Fruit fly (Drosophila melanogaster) whole organism, embryonic: ENCODE data around the gene NFAT.
A peak's percentile ranks its signal among the peaks of the same experiment; 100 is the strongest.

ENCODE experiments used
- Ada2b ChIP-seq: fragments of 200-800 bp; sonication (Bioruptor generic); IDR thresholded peaks from 2 replicates; pipeline ENCODE4 v1.3.6; 2022; ENCODE audit warnings: missing biosample characterization, missing genetic modification characterization
- Atf-2 ChIP-seq: fragments of 200-800 bp; sonication (Bioruptor generic); optimal IDR thresholded peaks from 2 replicates; lab custom pipeline; 2016; ENCODE audit warnings: missing biosample characterization, missing genetic modification characterization
- CG10462 ChIP-seq: fragments of 200-800 bp; sonication (Bioruptor generic); optimal IDR thresholded peaks from 2 replicates; lab custom pipeline; 2016; ENCODE audit warnings: missing biosample characterization, missing genetic modification characterization
- CG10543 ChIP-seq: fragments of 200-800 bp; sonication (Bioruptor generic); optimal IDR thresholded peaks from 3 replicates; lab custom pipeline; 2017; ENCODE audit warnings: missing biosample characterization, mild to moderate bottlenecking, missing genetic modification characterization, moderate library complexity
- CG11247 ChIP-seq: fragments of 200-800 bp; sonication (Bioruptor generic); IDR thresholded peaks from 2 replicates; pipeline ENCODE4 v1.3.6; 2022; ENCODE audit warnings: missing biosample characterization, missing genetic modification characterization
- CG11695 ChIP-seq: fragments of 200-800 bp; sonication (Bioruptor generic); IDR thresholded peaks from 3 replicates; pipeline ENCODE4 v1.3.6; 2022; ENCODE audit warnings: missing biosample characterization, missing genetic modification characterization
- CG12071 ChIP-seq: fragments of 200-800 bp; sonication (Bioruptor generic); optimal IDR thresholded peaks from 3 replicates; lab custom pipeline; 2018; ENCODE audit warnings: missing biosample characterization, mild to moderate bottlenecking, missing genetic modification characterization
- CG12236 ChIP-seq: fragments of 200-800 bp; sonication (Bioruptor generic); optimal IDR thresholded peaks from 2 replicates; lab custom pipeline; 2016; ENCODE audit warnings: missing biosample characterization, missing genetic modification characterization
- CG12299 ChIP-seq: fragments of 200-800 bp; sonication (Bioruptor generic); optimal IDR thresholded peaks from 2 replicates; lab custom pipeline; 2018; ENCODE audit warnings: missing biosample characterization, mild to moderate bottlenecking, missing genetic modification characterization
- CG12744 ChIP-seq: fragments of 200-800 bp; sonication (Bioruptor generic); optimal IDR thresholded peaks from 2 replicates; lab custom pipeline; 2016; ENCODE audit warnings: missing biosample characterization, missing genetic modification characterization
- CG14050 ChIP-seq: fragments of 200-800 bp; sonication (Bioruptor generic); IDR thresholded peaks from 3 replicates; pipeline ENCODE4 v1.3.6; 2022; ENCODE audit warnings: missing biosample characterization, missing genetic modification characterization
- CG14710 ChIP-seq: fragments of 200-800 bp; sonication (Bioruptor generic); optimal IDR thresholded peaks from 3 replicates; lab custom pipeline; 2019; ENCODE audit warnings: missing biosample characterization, mild to moderate bottlenecking, missing genetic modification characterization, moderate library complexity
- CG15601 ChIP-seq: fragments of 200-800 bp; sonication (Bioruptor generic); optimal IDR thresholded peaks from 3 replicates; lab custom pipeline; 2019; ENCODE audit warnings: missing biosample characterization, mild to moderate bottlenecking, missing genetic modification characterization, moderate library complexity
- CG17359 ChIP-seq: fragments of 200-800 bp; sonication (Bioruptor generic); optimal IDR thresholded peaks from 3 replicates; lab custom pipeline; 2018; ENCODE audit warnings: missing biosample characterization, mild to moderate bottlenecking, missing genetic modification characterization, moderate library complexity
- CG17829 ChIP-seq: fragments of 200-800 bp; optimal IDR thresholded peaks from 2 replicates; lab custom pipeline; 2019; ENCODE audit warnings: missing biosample characterization, mild to moderate bottlenecking, missing genetic modification characterization, moderate library complexity
- CG1832 ChIP-seq: fragments of 200-800 bp; sonication (Bioruptor generic); optimal IDR thresholded peaks from 2 replicates; lab custom pipeline; 2017; ENCODE audit warnings: missing biosample characterization, mild to moderate bottlenecking, missing genetic modification characterization, inconsistent platforms
- CG34224 ChIP-seq: fragments of 200-800 bp; sonication (Bioruptor generic); IDR thresholded peaks from 3 replicates; pipeline ENCODE4 v1.3.6; 2022; ENCODE audit warnings: missing biosample characterization, missing genetic modification characterization; ENCODE audit not compliant: partially characterized antibody
- CG34376 ChIP-seq: fragments of 200-800 bp; sonication (Bioruptor generic); optimal IDR thresholded peaks from 2 replicates; lab custom pipeline; 2018; ENCODE audit warnings: missing biosample characterization, mild to moderate bottlenecking, missing genetic modification characterization
- CG4404 ChIP-seq: fragments of 200-800 bp; sonication (Bioruptor generic); IDR thresholded peaks from 2 replicates; pipeline ENCODE4 v1.3.6; 2022; ENCODE audit warnings: missing biosample characterization, missing genetic modification characterization
- CG6683 ChIP-seq: fragments of 200-800 bp; sonication (Bioruptor generic); optimal IDR thresholded peaks from 2 replicates; lab custom pipeline; 2017; ENCODE audit warnings: missing biosample characterization, mild to moderate bottlenecking, missing genetic modification characterization, missing genetic modification reagents
- CG7357 ChIP-seq: fragments of 200-800 bp; sonication (Bioruptor generic); IDR thresholded peaks from 3 replicates; pipeline ENCODE4 v1.3.6; 2022; ENCODE audit warnings: missing biosample characterization, missing genetic modification characterization
- CG7556 ChIP-seq: fragments of 200-800 bp; sonication (Bioruptor generic); optimal IDR thresholded peaks from 2 replicates; lab custom pipeline; 2017; ENCODE audit warnings: missing biosample characterization, mild to moderate bottlenecking, missing genetic modification characterization
- CG9876 ChIP-seq: fragments of 200-800 bp; sonication (Bioruptor generic); optimal IDR thresholded peaks from 2 replicates; lab custom pipeline; 2016; ENCODE audit warnings: missing biosample characterization, missing genetic modification characterization
- CG9932 ChIP-seq: fragments of 200-800 bp; sonication (Bioruptor generic); IDR thresholded peaks from 2 replicates; pipeline ENCODE4 v1.3.6; 2022; ENCODE audit warnings: missing biosample characterization, missing genetic modification characterization
- Camta ChIP-seq: fragments of 200-800 bp; sonication (Bioruptor generic); optimal IDR thresholded peaks from 2 replicates; lab custom pipeline; 2016; ENCODE audit warnings: missing biosample characterization, missing genetic modification characterization
- Doc2 ChIP-seq: fragments of 200-800 bp; sonication (Bioruptor generic); IDR thresholded peaks from 2 replicates; pipeline ENCODE4 v1.3.6; 2022; ENCODE audit warnings: missing biosample characterization, missing genetic modification characterization
- Fer1 ChIP-seq: fragments of 200-800 bp; sonication (Bioruptor generic); optimal IDR thresholded peaks from 2 replicates; lab custom pipeline; 2017; ENCODE audit warnings: missing biosample characterization, mild to moderate bottlenecking, missing genetic modification characterization
- Hey ChIP-seq: fragments of 200-800 bp; sonication (Bioruptor generic); optimal IDR thresholded peaks from 3 replicates; lab custom pipeline; 2018; ENCODE audit warnings: missing biosample characterization, mild to moderate bottlenecking, missing genetic modification characterization
- Hmr ChIP-seq: fragments of 200-800 bp; sonication (Bioruptor generic); optimal IDR thresholded peaks from 3 replicates; lab custom pipeline; 2017; ENCODE audit warnings: mild to moderate bottlenecking, missing biosample characterization, missing genetic modification reagents, missing genetic modification characterization
- Hr3 ChIP-seq: fragments of 200-800 bp; sonication (Bioruptor generic); optimal IDR thresholded peaks from 3 replicates; lab custom pipeline; 2016; ENCODE audit warnings: missing biosample characterization, missing genetic modification characterization
- Nf-YB ChIP-seq: fragments of 200-800 bp; sonication (Bioruptor generic); optimal IDR thresholded peaks from 3 replicates; lab custom pipeline; 2019; ENCODE audit warnings: missing biosample characterization, mild to moderate bottlenecking, missing genetic modification characterization, moderate library complexity
- Oaz ChIP-seq: fragments of 200-800 bp; sonication (Bioruptor generic); IDR thresholded peaks from 2 replicates; pipeline ENCODE4 v1.3.6; 2022; ENCODE audit warnings: missing biosample characterization, missing genetic modification characterization
- Scr ChIP-seq: fragments of 200-800 bp; sonication (Bioruptor generic); IDR thresholded peaks from 2 replicates; pipeline ENCODE4 v1.3.6; 2022; ENCODE audit warnings: missing biosample characterization, missing genetic modification characterization; ENCODE audit not compliant: partially characterized antibody
- Sin3A ChIP-seq: fragments of >200 bp; optimal IDR thresholded peaks from 2 replicates; lab custom pipeline; 2018
- Tbp ChIP-seq: fragments of >200 bp; optimal IDR thresholded peaks from 2 replicates; lab custom pipeline; 2018; ENCODE audit warnings: missing biosample characterization, missing genetic modification characterization
- cas ChIP-seq: fragments of 200-800 bp; sonication (Bioruptor generic); IDR thresholded peaks from 2 replicates; pipeline ENCODE4 v1.3.6; 2022; ENCODE audit warnings: missing biosample characterization, missing genetic modification characterization
- chn ChIP-seq: fragments of 200-800 bp; sonication (Bioruptor generic); optimal IDR thresholded peaks from 2 replicates; lab custom pipeline; 2016; ENCODE audit warnings: missing biosample characterization, missing genetic modification characterization
- dpn ChIP-seq, 2 experiments: fragments of 200-800 bp; sonication (Bioruptor generic); optimal IDR thresholded peaks; 3 replicates each; lab custom pipeline; 2016; ENCODE audit warnings: missing biosample characterization in 2 of 2, missing genetic modification characterization in 2 of 2
- emc ChIP-seq: fragments of 200-800 bp; sonication (Bioruptor generic); optimal IDR thresholded peaks from 2 replicates; lab custom pipeline; 2016; ENCODE audit warnings: missing biosample characterization, missing genetic modification characterization
- ems ChIP-seq: fragments of 200-800 bp; sonication (Bioruptor generic); optimal IDR thresholded peaks from 3 replicates; lab custom pipeline; 2016; ENCODE audit warnings: missing biosample characterization, missing genetic modification characterization
- grau ChIP-seq: fragments of 200-800 bp; optimal IDR thresholded peaks from 3 replicates; lab custom pipeline; 2019; ENCODE audit warnings: missing biosample characterization, mild to moderate bottlenecking, missing genetic modification characterization, moderate library complexity
- gsb ChIP-seq: fragments of 200-800 bp; sonication (Bioruptor generic); IDR thresholded peaks from 2 replicates; pipeline ENCODE4 v1.3.6; 2022; ENCODE audit warnings: missing biosample characterization, missing genetic modification characterization
- ken ChIP-seq: fragments of 200-800 bp; sonication (Bioruptor generic); IDR thresholded peaks from 3 replicates; pipeline ENCODE4 v1.3.6; 2022; ENCODE audit warnings: missing biosample characterization, missing genetic modification characterization
- org-1 ChIP-seq: fragments of 200-800 bp; sonication (Bioruptor generic); optimal IDR thresholded peaks from 2 replicates; lab custom pipeline; 2017; ENCODE audit warnings: missing biosample characterization, missing genetic modification characterization
- pnt ChIP-seq: fragments of 200-800 bp; sonication (Bioruptor generic); optimal IDR thresholded peaks from 3 replicates; lab custom pipeline; 2016; ENCODE audit warnings: missing biosample characterization, missing genetic modification characterization
- psq ChIP-seq: fragments of 200-800 bp; sonication (Bioruptor generic); optimal IDR thresholded peaks from 2 replicates; lab custom pipeline; 2017; ENCODE audit warnings: missing biosample characterization, missing genetic modification characterization
- pum ChIP-seq: fragments of 200-800 bp; sonication (Bioruptor generic); optimal IDR thresholded peaks from 2 replicates; lab custom pipeline; 2016; ENCODE audit warnings: missing biosample characterization, missing genetic modification characterization
- row ChIP-seq: fragments of 200-800 bp; sonication (Bioruptor generic); IDR thresholded peaks from 3 replicates; pipeline ENCODE4 v1.3.6; 2022; ENCODE audit warnings: missing biosample characterization, missing genetic modification characterization
- sens-2 ChIP-seq: fragments of 200-800 bp; sonication (Bioruptor generic); IDR thresholded peaks from 2 replicates; pipeline ENCODE4 v1.3.6; 2022; ENCODE audit warnings: missing biosample characterization, missing genetic modification characterization
- slou ChIP-seq: fragments of 200-800 bp; sonication (Bioruptor generic); optimal IDR thresholded peaks from 3 replicates; lab custom pipeline; 2016; ENCODE audit warnings: missing biosample characterization, missing genetic modification characterization
- slp2 ChIP-seq: fragments of 200-800 bp; sonication (Bioruptor generic); optimal IDR thresholded peaks from 2 replicates; lab custom pipeline; 2016; ENCODE audit warnings: missing biosample characterization, missing genetic modification characterization

The NFAT gene

dm6 chrX:13616417-13617050 is 8.0 kb upstream of the NFAT start, which contains the start of the genes tth and Tango2 (continued):
- TF ChIP-seq cas (0 out of 2 replicates have a peak, but pooled peaks have one; percentile 47), Tbp (GFP tag; lab: Kevin White, UChicago) (peak; percentile 47), emc (GFP tag; lab: Kevin White, UChicago) (no peak), CG12071 (GFP tag; lab: Kevin White, UChicago) (no peak), CG10543 (peak; percentile 66), Sin3A (lab: Kevin White, UChicago) (peak; percentile 94), Nf-YB (peak; percentile 30), Hey (peak; percentile 46), grau (tag; lab: Kevin White, UChicago) (peak; percentile 83), CG14710 (peak; percentile 61), CG7556 (GFP tag; lab: Kevin White, UChicago) (peak; percentile 68), Hr3 (peak; percentile 76), CG6683 (peak; percentile 17), Doc2 (0 out of 2 replicates have a peak, but pooled peaks have one; percentile 33), CG1832 (GFP tag; lab: Kevin White, UChicago) (no peak), CG9876 (GFP tag; lab: Kevin White, UChicago) (peak; percentile 11), dpn (GFP tag; optimal IDR thresholded peaks at IDR 0.05; lab: Kevin White, UChicago) (peak; percentile 72 to 76), Atf-2 (GFP tag; lab: Kevin White, UChicago) (peak; percentile 49), sens-2 (GFP tag; lab: Robert Waterston, UW) (no peak), CG34224 (GFP tag; lab: Robert Waterston, UW) (0 out of 3 replicates have a peak, but pooled peaks have one; percentile 32), CG17829 (tag; lab: Kevin White, UChicago) (peak; percentile 60), slou (peak; percentile 29), chn (GFP tag; lab: Kevin White, UChicago) (peak; percentile 51), slp2 (peak; percentile 27), CG12299 (tag; lab: Kevin White, UChicago) (no peak), CG12236 (GFP tag; lab: Kevin White, UChicago) (peak; percentile 23), Hmr (GFP tag; lab: Kevin White, UChicago) (peak; percentile 76), CG11247 (peak; percentile 67), CG9932 (peak; percentile 87), ems (GFP tag; lab: Kevin White, UChicago) (peak; percentile 66), CG12744 (peak; percentile 45), CG4404 (GFP tag; lab: Robert Waterston, UW) (peak; percentile 77), CG14050 (GFP tag; lab: Robert Waterston, UW) (peak; percentile 67), CG17359 (tag; lab: Kevin White, UChicago) (peak; percentile 61), Camta (GFP tag; lab: Kevin White, UChicago) (peak; percentile 64), pnt (GFP tag; lab: Kevin White, UChicago) (peak; percentile 62), CG10462 (peak; percentile 58), Fer1 (GFP tag; lab: Kevin White, UChicago) (peak; percentile 70), CG7357 (GFP tag; lab: Robert Waterston, UW) (peak; percentile 59; the same call in 2 of the 3 replicates), org-1 (GFP tag; lab: Kevin White, UChicago) (peak; percentile 59), Oaz (GFP tag; lab: Robert Waterston, UW) (peak; percentile 63), row (GFP tag; lab: Robert Waterston, UW) (peak; percentile 94), ken (GFP tag; lab: Robert Waterston, UW) (peak; percentile 72; the same call in 2 of the 3 replicates), gsb (peak; percentile 52), pum (GFP tag; lab: Kevin White, UChicago) (peak; percentile 65), psq (no peak), Ada2b (GFP tag; lab: Robert Waterston, UW) (peak; percentile 58), CG34376 (peak; percentile 73), Scr (GFP tag; lab: Robert Waterston, UW) (peak; percentile 72), CG15601 (tag; lab: Kevin White, UChicago) (peak; percentile 68), CG11695 (GFP tag; lab: Robert Waterston, UW) (peak; percentile 70; the same call in 2 of the 3 replicates)
